Fruit fly (Drosophila melanogaster) Kc167 (cell line): ENCODE results near the gene Ir94e.

Source experiments
- Myc ChIP-seq: fragments of >200 bp; optimal IDR thresholded peaks from 2 replicates; lab custom pipeline; 2017; ENCODE audit warnings: missing external identifiers
- Sin3A ChIP-seq: fragments of >200 bp; optimal IDR thresholded peaks from 2 replicates; lab custom pipeline; 2018; ENCODE audit warnings: missing external identifiers
- h ChIP-seq: fragments of >200 bp; optimal IDR thresholded peaks from 3 replicates; lab custom pipeline; 2018; ENCODE audit warnings: missing external identifiers
- insv ChIP-seq: fragments of >200 bp; optimal IDR thresholded peaks from 3 replicates; lab custom pipeline; 2018; ENCODE audit warnings: missing external identifiers
- psq ChIP-seq: fragments of >200 bp; optimal IDR thresholded peaks from 2 replicates; lab custom pipeline; 2017; ENCODE audit warnings: missing external identifiers
- ttk ChIP-seq: sonication (Bioruptor generic); optimal IDR thresholded peaks from 2 replicates; lab custom pipeline; 2017; ENCODE audit warnings: missing external identifiers

Ir94e gene

dm6 chr3R:23438184-23438787 lies 33.0 kb downstream of the Ir94e start:
- TF ChIP-seq insv (lab: Kevin White, UChicago) (no peak), Myc (lab: Kevin White, UChicago) (no peak), psq (no peak), Sin3A (lab: Kevin White, UChicago) (no peak), h (lab: Kevin White, UChicago) (no peak), ttk (no peak)

dm6 chr3R:23445249-23445916 lies 40.1 kb downstream of the Ir94e start:
- TF ChIP-seq ttk: no peak
- TF ChIP-seq psq: no peak
- TF ChIP-seq insv (lab: Kevin White, UChicago): no peak
- no peak for TF ChIP-seq Myc (lab: Kevin White, UChicago)
- TF ChIP-seq h (lab: Kevin White, UChicago): no peak
- TF ChIP-seq Sin3A (lab: Kevin White, UChicago): no peak

- TF ChIP-seq insv (lab: Kevin White, UChicago): no peak
- TF ChIP-seq Sin3A (lab: Kevin White, UChicago): no peak
- no peak for TF ChIP-seq ttk
- no peak for TF ChIP-seq psq
- TF ChIP-seq h (lab: Kevin White, UChicago): no peak
- TF ChIP-seq Myc (lab: Kevin White, UChicago): no peak
Measured at dm6 chr3R:23455866-23456265, 50.6 kb downstream of the Ir94e start.
